Worm (Caenorhabditis elegans) whole organism, mixed stage, embryonic: ENCODE data around the gene C08H9.15.

Experiments used
- M03D4.4 ChIP-seq: sonication (generic microtip); optimal IDR thresholded peaks from 2 replicates; lab custom pipeline; 2017; ENCODE audit warnings: mild to moderate bottlenecking, missing genetic modification characterization, missing compliant biosample characterization
- bed-3 ChIP-seq: fragments of 200-800 bp; sonication (Bioruptor generic); optimal IDR thresholded peaks from 3 replicates; lab custom pipeline; 2018; ENCODE audit warnings: mild to moderate bottlenecking, missing genetic modification characterization, moderate library complexity, missing compliant biosample characterization
- blmp-1 ChIP-seq: fragments of 150-350 bp; optimal IDR thresholded peaks from 2 replicates; lab custom pipeline; 2014; ENCODE audit warnings: missing biosample characterization, missing genetic modification characterization
- ceh-39 ChIP-seq: fragments of 150-350 bp; optimal IDR thresholded peaks from 2 replicates; lab custom pipeline; 2014; ENCODE audit warnings: missing biosample characterization, missing genetic modification characterization
- ceh-43 ChIP-seq: fragments of 200-800 bp; sonication (Bioruptor generic); optimal IDR thresholded peaks from 2 replicates; lab custom pipeline; 2018; ENCODE audit warnings: mild to moderate bottlenecking, missing genetic modification characterization, moderate library complexity, missing compliant biosample characterization
- ceh-83 ChIP-seq: fragments of 200-800 bp; sonication (Bioruptor generic); optimal IDR thresholded peaks from 2 replicates; lab custom pipeline; 2018; ENCODE audit warnings: mild to moderate bottlenecking, missing genetic modification characterization, missing compliant biosample characterization
- ces-1 ChIP-seq: fragments of 150-350 bp; optimal IDR thresholded peaks from 2 replicates; lab custom pipeline; 2014; ENCODE audit warnings: missing biosample characterization, missing genetic modification reagents, missing genetic modification characterization
- cnd-1 ChIP-seq: fragments of 200-800 bp; sonication (Bioruptor generic); optimal IDR thresholded peaks from 2 replicates; lab custom pipeline; 2018; ENCODE audit warnings: mild to moderate bottlenecking, missing genetic modification characterization, missing compliant biosample characterization
- drap-1 ChIP-seq: fragments of 200-800 bp; sonication (Bioruptor generic); optimal IDR thresholded peaks from 3 replicates; lab custom pipeline; 2018; ENCODE audit warnings: mild to moderate bottlenecking, missing genetic modification characterization, missing compliant biosample characterization
- elt-1 ChIP-seq: sonication (generic microtip); optimal IDR thresholded peaks from 2 replicates; lab custom pipeline; 2017; ENCODE audit warnings: missing genetic modification characterization, mild to moderate bottlenecking, missing compliant biosample characterization, antibody characterized with exemption, moderate library complexity, borderline replicate concordance; ENCODE audit not compliant: insufficient read depth
- elt-3 ChIP-seq: fragments of 150-350 bp; optimal IDR thresholded peaks from 2 replicates; lab custom pipeline; 2014; ENCODE audit warnings: missing biosample characterization, missing genetic modification characterization
- flh-1 ChIP-seq: fragments of 200-800 bp; sonication (Bioruptor generic); optimal IDR thresholded peaks from 2 replicates; lab custom pipeline; 2018; ENCODE audit warnings: mild to moderate bottlenecking, missing genetic modification characterization, moderate library complexity, missing compliant biosample characterization
- ham-2 ChIP-seq: fragments of 200-800 bp; sonication (Bioruptor generic); optimal IDR thresholded peaks from 2 replicates; lab custom pipeline; 2018; ENCODE audit warnings: mild to moderate bottlenecking, missing genetic modification characterization, missing compliant biosample characterization
- hlh-1 ChIP-seq: fragments of 150-350 bp; optimal IDR thresholded peaks from 2 replicates; lab custom pipeline; 2014; ENCODE audit warnings: missing biosample characterization, missing genetic modification reagents, missing genetic modification characterization
- lin-13 ChIP-seq: fragments of 150-350 bp; optimal IDR thresholded peaks from 2 replicates; lab custom pipeline; 2014; ENCODE audit warnings: missing biosample characterization, missing genetic modification characterization
- lin-32 ChIP-seq: fragments of 200-800 bp; sonication (Bioruptor generic); optimal IDR thresholded peaks from 2 replicates; lab custom pipeline; 2018; ENCODE audit warnings: mild to moderate bottlenecking, missing genetic modification characterization, missing compliant biosample characterization
- lsy-2 ChIP-seq: fragments of 150-350 bp; optimal IDR thresholded peaks from 2 replicates; lab custom pipeline; 2014; ENCODE audit warnings: missing biosample characterization, missing genetic modification characterization
- mab-5 ChIP-seq: fragments of 150-350 bp; optimal IDR thresholded peaks from 2 replicates; lab custom pipeline; 2014; ENCODE audit warnings: missing biosample characterization, missing genetic modification characterization
- mep-1 ChIP-seq: fragments of 150-350 bp; optimal IDR thresholded peaks from 2 replicates; lab custom pipeline; 2017; ENCODE audit warnings: missing biosample characterization, missing genetic modification reagents, missing genetic modification characterization, inconsistent platforms
- mls-2 ChIP-seq: sonication (generic microtip); optimal IDR thresholded peaks from 2 replicates; lab custom pipeline; 2016; ENCODE audit warnings: mild to moderate bottlenecking, missing genetic modification characterization, moderate library complexity, missing compliant biosample characterization
- nhr-28 ChIP-seq: fragments of 150-350 bp; optimal IDR thresholded peaks from 2 replicates; lab custom pipeline; 2014; ENCODE audit warnings: missing biosample characterization, missing genetic modification characterization
- nhr-76 ChIP-seq: sonication (generic microtip); optimal IDR thresholded peaks from 2 replicates; lab custom pipeline; 2017; ENCODE audit warnings: missing biosample characterization, missing genetic modification characterization
- pha-4 ChIP-seq: fragments of 150-350 bp; optimal IDR thresholded peaks from 2 replicates; lab custom pipeline; 2018; ENCODE audit warnings: missing biosample characterization, missing genetic modification reagents, missing genetic modification characterization
- sem-2 ChIP-seq: fragments of 200-800 bp; sonication (Bioruptor generic); optimal IDR thresholded peaks from 2 replicates; lab custom pipeline; 2018; ENCODE audit warnings: mild to moderate bottlenecking, missing genetic modification characterization, missing compliant biosample characterization
- sptf-1 ChIP-seq: sonication (generic microtip); optimal IDR thresholded peaks from 2 replicates; lab custom pipeline; 2017; ENCODE audit warnings: mild to moderate bottlenecking, missing genetic modification characterization, moderate library complexity, missing compliant biosample characterization
- tbx-8 ChIP-seq: fragments of 200-800 bp; sonication (Bioruptor generic); optimal IDR thresholded peaks from 2 replicates; lab custom pipeline; 2018; ENCODE audit warnings: mild to moderate bottlenecking, missing genetic modification characterization, moderate library complexity, missing compliant biosample characterization
- unc-120 ChIP-seq: sonication (generic microtip); optimal IDR thresholded peaks from 2 replicates; lab custom pipeline; 2017; ENCODE audit warnings: missing genetic modification characterization, missing compliant biosample characterization; ENCODE audit not compliant: poor library complexity, severe bottlenecking
- unc-39 ChIP-seq: fragments of 150-350 bp; optimal IDR thresholded peaks from 2 replicates; lab custom pipeline; 2014; ENCODE audit warnings: missing biosample characterization, missing genetic modification characterization
- unc-62 ChIP-seq: fragments of 150-350 bp; optimal IDR thresholded peaks from 2 replicates; lab custom pipeline; 2014; ENCODE audit warnings: missing biosample characterization, missing genetic modification reagents, missing genetic modification characterization
- zip-8 ChIP-seq: fragments of 150-350 bp; optimal IDR thresholded peaks from 2 replicates; lab custom pipeline; 2014; ENCODE audit warnings: missing biosample characterization, missing genetic modification characterization
- ztf-11 ChIP-seq: fragments of 150-350 bp; optimal IDR thresholded peaks from 2 replicates; lab custom pipeline; 2014; ENCODE audit warnings: missing biosample characterization, missing genetic modification characterization

Gene C08H9.15

ce11 chrII:9845239-9845638 lies 35.8 kb upstream of the C08H9.15 start, which contains the start of gene chil-9:
TSS of gene chil-9 (minus strand) at chrII:9845339.
- TF ChIP-seq unc-120 (tag; lab: Kevin White, UChicago) = no peak
- TF ChIP-seq flh-1 (GFP tag; lab: Kevin White, UChicago) = no peak
- TF ChIP-seq blmp-1 = no peak
- TF ChIP-seq lin-32 = no peak
- no peak for TF ChIP-seq pha-4 (tag; lab: Kevin White, UChicago)
- no peak for TF ChIP-seq ceh-43 (GFP tag; lab: Kevin White, UChicago)
- no peak for TF ChIP-seq mep-1 (tag; lab: Kevin White, UChicago)
- no peak for TF ChIP-seq ham-2 (GFP tag; lab: Kevin White, UChicago)
- TF ChIP-seq tbx-8 (GFP tag; lab: Kevin White, UChicago) = no peak
- no peak for TF ChIP-seq ceh-83 (GFP tag; lab: Kevin White, UChicago)

- TF ChIP-seq mls-2 (tag; lab: Kevin White, UChicago) (no peak), ceh-83 (GFP tag; lab: Kevin White, UChicago) (no peak), lsy-2 (tag; lab: Kevin White, UChicago) (no peak), unc-120 (tag; lab: Kevin White, UChicago) (no peak), unc-39 (tag; lab: Kevin White, UChicago) (no peak), elt-3 (tag; lab: Kevin White, UChicago) (no peak), sptf-1 (tag; lab: Kevin White, UChicago) (no peak), zip-8 (tag; lab: Kevin White, UChicago) (no peak), pha-4 (tag; lab: Kevin White, UChicago) (no peak), bed-3 (GFP tag; lab: Kevin White, UChicago) (no peak), ham-2 (GFP tag; lab: Kevin White, UChicago) (no peak), cnd-1 (tag; lab: Kevin White, UChicago) (no peak), tbx-8 (GFP tag; lab: Kevin White, UChicago) (no peak), lin-32 (no peak), flh-1 (GFP tag; lab: Kevin White, UChicago) (no peak), M03D4.4 (tag; lab: Kevin White, UChicago) (no peak), blmp-1 (no peak), hlh-1 (tag; lab: Kevin White, UChicago) (no peak), nhr-76 (tag; lab: Kevin White, UChicago) (no peak), drap-1 (GFP tag; lab: Kevin White, UChicago) (no peak)
Observed at ce11 chrII:9849497-9849896, 31.5 kb upstream of the C08H9.15 start, which contains the start of gene old-2. TSS of gene old-2 (minus strand) at chrII:9849597.

DNA sequence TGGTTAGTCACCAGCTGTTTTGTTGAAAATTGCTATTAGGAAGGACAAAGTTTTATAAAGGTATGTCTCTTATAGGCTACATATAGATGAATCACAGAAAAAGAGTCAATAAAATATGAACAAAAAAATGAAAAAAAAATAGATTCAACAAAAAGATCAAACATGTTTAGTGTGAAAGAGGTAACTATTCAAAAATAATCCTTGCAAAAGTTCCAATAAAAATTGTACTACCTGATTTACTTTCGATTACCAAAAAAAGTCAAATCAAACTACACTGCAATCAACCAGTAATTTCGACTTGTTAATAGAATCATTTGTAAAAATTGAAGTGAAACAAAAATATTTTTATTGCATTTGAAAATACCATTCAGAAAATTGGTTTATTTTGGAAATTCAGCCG lies 30.0 kb upstream of the C08H9.15 start, which contains the start of gene ZK938.10:
TSS of gene ZK938.10 (minus strand) at position 101 of the 400 bp plus-strand sequence.
- TF ChIP-seq ces-1 (no peak), elt-1 (tag; lab: Kevin White, UChicago) (no peak), ztf-11 (tag; lab: Kevin White, UChicago) (no peak), sem-2 (GFP tag; lab: Kevin White, UChicago) (no peak), mls-2 (tag; lab: Kevin White, UChicago) (no peak), pha-4 (tag; lab: Kevin White, UChicago) (no peak), lin-32 (no peak), unc-62 (GFP tag; lab: Kevin White, UChicago) (no peak), sptf-1 (tag; lab: Kevin White, UChicago) (no peak)

ce11 chrII:9855620-9856019 lies 25.4 kb upstream of the C08H9.15 start, which contains the start of gene chil-4:
TSS of gene chil-4 (minus strand) at chrII:9855720.
- TF ChIP-seq ceh-43 (GFP tag; lab: Kevin White, UChicago) = no peak
- no peak for TF ChIP-seq unc-62 (GFP tag; lab: Kevin White, UChicago)
- TF ChIP-seq ces-1 = no peak

DNA sequence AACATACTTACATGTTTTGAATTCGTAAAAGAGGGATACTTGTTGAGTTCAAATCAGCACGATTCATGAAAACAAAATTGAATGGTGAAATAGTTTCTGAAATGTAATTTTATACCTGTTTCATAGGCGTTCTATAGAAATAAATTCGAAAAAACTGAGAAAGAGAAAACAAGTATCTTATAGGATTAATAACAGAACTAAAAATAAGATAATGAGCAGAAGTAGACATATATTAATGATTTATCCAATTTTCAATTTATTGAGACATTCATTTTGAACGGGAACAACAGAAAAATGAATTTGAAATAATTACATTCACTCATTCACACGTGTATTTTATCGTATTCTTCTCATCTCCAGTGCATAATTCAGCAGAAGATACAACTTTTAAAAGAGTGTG lies 23.2 kb upstream of the C08H9.15 start, which contains the start of gene chil-6:
TSS of gene chil-6 (minus strand) at position 101 of the 400 bp plus-strand sequence.
- TF ChIP-seq unc-62 (GFP tag; lab: Kevin White, UChicago) (no peak), ces-1 (no peak), hlh-1 (tag; lab: Kevin White, UChicago) (no peak), sem-2 (GFP tag; lab: Kevin White, UChicago) (no peak), pha-4 (tag; lab: Kevin White, UChicago) (no peak), mab-5 (no peak), nhr-28 (no peak), mep-1 (tag; lab: Kevin White, UChicago) (no peak), M03D4.4 (tag; lab: Kevin White, UChicago) (no peak), drap-1 (GFP tag; lab: Kevin White, UChicago) (no peak), ztf-11 (tag; lab: Kevin White, UChicago) (no peak), lin-13 (tag; lab: Kevin White, UChicago) (no peak), ceh-39 (tag; lab: Kevin White, UChicago) (no peak)
